Fruit fly (Drosophila melanogaster) whole organism, adult: ENCODE results near the gene Glut4EF.

Experiments
- CG1620 ChIP-seq: fragments of 200-800 bp; sonication (Bioruptor generic); optimal IDR thresholded peaks from 2 replicates; lab custom pipeline; 2016; ENCODE audit warnings: missing biosample characterization, missing genetic modification characterization
- CG5204 ChIP-seq: fragments of 200-800 bp; sonication (Bioruptor generic); optimal IDR thresholded peaks from 2 replicates; lab custom pipeline; 2016; ENCODE audit warnings: missing biosample characterization, missing genetic modification characterization
- CG7101 ChIP-seq: fragments of 200-800 bp; sonication (Bioruptor generic); optimal IDR thresholded peaks from 2 replicates; lab custom pipeline; 2018; ENCODE audit warnings: missing biosample characterization, mild to moderate bottlenecking, missing genetic modification characterization, moderate library complexity

DNA sequence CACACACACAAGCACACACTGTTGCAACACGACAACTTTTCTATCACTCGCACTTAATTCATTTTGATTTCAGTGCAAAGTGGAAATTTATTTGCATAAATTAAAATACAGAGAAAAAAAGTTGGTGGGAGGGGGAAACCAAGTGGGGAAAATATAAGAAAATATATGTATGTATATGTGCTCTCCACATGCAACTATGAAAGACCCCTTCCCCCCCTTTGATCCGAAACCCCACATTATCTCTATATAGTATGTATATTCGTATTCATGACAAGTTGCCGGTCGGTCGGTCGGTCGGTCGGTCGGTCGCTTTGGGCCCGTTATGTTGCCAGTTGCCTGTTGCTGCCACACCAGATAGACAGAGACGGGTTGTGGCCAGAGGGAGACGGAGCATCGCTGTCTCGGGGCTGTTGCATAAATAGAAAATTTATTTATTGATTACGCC is 31.6 kb downstream of the Glut4EF start:
- TF ChIP-seq CG7101 (tag; lab: Kevin White, UChicago) (no peak), CG5204 (GFP tag; lab: Kevin White, UChicago) (no peak), CG1620 (no peak)
